Worm (Caenorhabditis elegans) whole organism, L4 larva: ENCODE measurements around the gene gst-38.

Source experiments
- F49E8.2 ChIP-seq: sonication (generic microtip); optimal IDR thresholded peaks from 2 replicates; lab custom pipeline; 2016; ENCODE audit warnings: missing compliant biosample characterization, mild to moderate bottlenecking, missing genetic modification characterization, borderline replicate concordance
- duxl-1 ChIP-seq: sonication (generic microtip); optimal IDR thresholded peaks from 2 replicates; lab custom pipeline; 2016; ENCODE audit warnings: mild to moderate bottlenecking, missing genetic modification characterization, moderate library complexity, missing compliant biosample characterization; ENCODE audit not compliant: poor library complexity
- fos-1 ChIP-seq: fragments of 150-350 bp; optimal IDR thresholded peaks from 2 replicates; lab custom pipeline; 2014; ENCODE audit warnings: missing biosample characterization, missing genetic modification characterization
- jun-1 ChIP-seq: fragments of 150-350 bp; optimal IDR thresholded peaks from 2 replicates; lab custom pipeline; 2014; ENCODE audit warnings: missing biosample characterization, missing genetic modification reagents, missing genetic modification characterization
- nhr-76 ChIP-seq: fragments of 150-350 bp; optimal IDR thresholded peaks from 2 replicates; lab custom pipeline; 2014; ENCODE audit warnings: missing biosample characterization, missing genetic modification characterization
- skn-1 ChIP-seq: fragments of 150-350 bp; optimal IDR thresholded peaks from 2 replicates; lab custom pipeline; 2014; ENCODE audit warnings: missing biosample characterization, missing genetic modification characterization
- snpc-4 ChIP-seq: fragments of 150-350 bp; optimal IDR thresholded peaks from 2 replicates; lab custom pipeline; 2014; ENCODE audit warnings: missing biosample characterization, missing genetic modification characterization
- unc-62 ChIP-seq, 3 experiments: fragments of 150-350 bp in 1 of 3; sonication (generic microtip); optimal IDR thresholded peaks in 2 of 3; peaks in 1 of 3; 1 replicate in 1 of 3; 2 replicates in 2 of 3; lab custom pipeline; 2014 to 2017; ENCODE audit warnings: missing biosample characterization in 3 of 3, missing genetic modification characterization in 3 of 3, missing genetic modification reagents in 3 of 3, missing genotype in 1 of 3

ce11 chrV:15879508-15879907 is 36.4 kb downstream of the gst-38 start, which contains the start of gene nhr-84:
- no peak for TF ChIP-seq nhr-76 (tag; lab: Kevin White, UChicago)
- no peak for TF ChIP-seq duxl-1 (tag; lab: Kevin White, UChicago)
- TF ChIP-seq fos-1 (tag; lab: Kevin White, UChicago) = no peak
- TF ChIP-seq skn-1 (tag; lab: Kevin White, UChicago) = no peak
- TF ChIP-seq unc-62 (GFP tag; optimal IDR thresholded peaks at IDR 0.05 in 1 of 2; lab: Kevin White, UChicago) = no peak
- no peak for TF ChIP-seq unc-62 (tag; optimal IDR thresholded peaks at IDR 0.05; lab: Kevin White, UChicago)
- no peak for TF ChIP-seq F49E8.2 (tag; lab: Kevin White, UChicago)
- no peak for TF ChIP-seq jun-1
- TF ChIP-seq snpc-4 = no peak
